Worm (Caenorhabditis elegans) whole organism, late embryonic: ENCODE data around the gene C28D4.18.
A peak's percentile ranks its signal among the peaks of the same experiment; 100 is the strongest.

Experiments
- C38D4.7 ChIP-seq: fragments of 200-800 bp; sonication (Bioruptor generic); optimal IDR thresholded peaks from 2 replicates; lab custom pipeline; 2018; ENCODE audit warnings: mild to moderate bottlenecking, missing genetic modification characterization, moderate library complexity, missing compliant biosample characterization
- K02D7.2 ChIP-seq: sonication (generic microtip); optimal IDR thresholded peaks from 2 replicates; lab custom pipeline; 2017; ENCODE audit warnings: mild to moderate bottlenecking, missing genetic modification characterization, missing compliant biosample characterization
- ceh-18 ChIP-seq: sonication (generic microtip); optimal IDR thresholded peaks from 2 replicates; lab custom pipeline; 2016; ENCODE audit warnings: missing genetic modification characterization, missing compliant biosample characterization
- ceh-19 ChIP-seq: fragments of 200-800 bp; sonication (Bioruptor generic); optimal IDR thresholded peaks from 2 replicates; lab custom pipeline; 2018; ENCODE audit warnings: mild to moderate bottlenecking, missing genetic modification characterization, missing compliant biosample characterization
- ceh-22 ChIP-seq: sonication (generic microtip); optimal IDR thresholded peaks from 2 replicates; lab custom pipeline; 2017; ENCODE audit warnings: missing biosample characterization, missing genetic modification characterization
- ceh-30 ChIP-seq: fragments of 150-350 bp; optimal IDR thresholded peaks from 2 replicates; lab custom pipeline; 2014; ENCODE audit warnings: missing biosample characterization, missing genetic modification characterization
- ceh-34 ChIP-seq: sonication (generic microtip); optimal IDR thresholded peaks from 2 replicates; lab custom pipeline; 2016; ENCODE audit warnings: mild to moderate bottlenecking, missing genetic modification characterization, missing compliant biosample characterization
- ceh-45 ChIP-seq: fragments of 200-800 bp; sonication (Bioruptor generic); IDR thresholded peaks from 2 replicates; pipeline ENCODE4 v1.3.6; 2022; ENCODE audit warnings: missing genetic modification reagents, missing genetic modification characterization, missing compliant biosample characterization
- ceh-48 ChIP-seq: sonication (generic microtip); optimal IDR thresholded peaks from 2 replicates; lab custom pipeline; 2016; ENCODE audit warnings: missing genetic modification characterization, inconsistent platforms, missing compliant biosample characterization
- dmd-4 ChIP-seq: sonication (generic microtip); optimal IDR thresholded peaks from 2 replicates; lab custom pipeline; 2016; ENCODE audit warnings: borderline replicate concordance, missing genetic modification characterization, missing compliant biosample characterization
- eyg-1 ChIP-seq: sonication (generic microtip); optimal IDR thresholded peaks from 2 replicates; lab custom pipeline; 2016; ENCODE audit warnings: missing genotype, missing genetic modification characterization, missing compliant biosample characterization
- fax-1 ChIP-seq: sonication (generic microtip); optimal IDR thresholded peaks from 2 replicates; lab custom pipeline; 2016; ENCODE audit warnings: missing genotype, missing genetic modification characterization, missing compliant biosample characterization
- hlh-6 ChIP-seq: sonication (generic microtip); optimal IDR thresholded peaks from 2 replicates; lab custom pipeline; 2016; ENCODE audit warnings: missing genotype, missing genetic modification characterization, missing compliant biosample characterization
- lin-11 ChIP-seq: fragments of 200-800 bp; sonication (Bioruptor generic); optimal IDR thresholded peaks from 2 replicates; lab custom pipeline; 2018; ENCODE audit warnings: mild to moderate bottlenecking, missing genetic modification characterization, missing compliant biosample characterization
- nfya-1 ChIP-seq: sonication (generic microtip); optimal IDR thresholded peaks from 2 replicates; lab custom pipeline; 2017; ENCODE audit warnings: missing genetic modification characterization, mild to moderate bottlenecking, missing compliant biosample characterization, antibody characterized with exemption, moderate library complexity
- npax-4 ChIP-seq: sonication (generic microtip); optimal IDR thresholded peaks from 2 replicates; lab custom pipeline; 2016; ENCODE audit warnings: missing genetic modification characterization, missing compliant biosample characterization
- odd-2 ChIP-seq: sonication (generic microtip); optimal IDR thresholded peaks from 2 replicates; lab custom pipeline; 2017; ENCODE audit warnings: antibody characterized with exemption, mild to moderate bottlenecking, missing genetic modification characterization, missing compliant biosample characterization
- pat-9 ChIP-seq: fragments of 200-800 bp; sonication (Bioruptor generic); optimal IDR thresholded peaks from 2 replicates; lab custom pipeline; 2018; ENCODE audit warnings: mild to moderate bottlenecking, missing genetic modification characterization, moderate library complexity, missing compliant biosample characterization
- pha-2 ChIP-seq: sonication (generic microtip); optimal IDR thresholded peaks from 2 replicates; lab custom pipeline; 2017; ENCODE audit warnings: mild to moderate bottlenecking, missing genetic modification characterization, missing compliant biosample characterization
- ref-2 ChIP-seq: sonication (generic microtip); optimal IDR thresholded peaks from 2 replicates; lab custom pipeline; 2016; ENCODE audit warnings: missing genetic modification characterization, missing compliant biosample characterization
- rnt-1 ChIP-seq: sonication (generic microtip); optimal IDR thresholded peaks from 2 replicates; lab custom pipeline; 2016; ENCODE audit warnings: missing genetic modification characterization, missing compliant biosample characterization
- sdc-2 ChIP-seq: sonication (generic microtip); optimal IDR thresholded peaks from 2 replicates; lab custom pipeline; 2016; ENCODE audit warnings: missing genotype, missing genetic modification characterization, missing compliant biosample characterization
- sox-2 ChIP-seq: fragments of 200-800 bp; sonication (Bioruptor generic); IDR thresholded peaks from 2 replicates; pipeline ENCODE4 v1.3.6; 2022; ENCODE audit warnings: missing genetic modification reagents, missing genetic modification characterization, missing compliant biosample characterization
- tbx-7 ChIP-seq: sonication (generic microtip); optimal IDR thresholded peaks from 2 replicates; lab custom pipeline; 2016; ENCODE audit warnings: missing genotype, missing genetic modification characterization, missing compliant biosample characterization
- ttx-3 ChIP-seq: sonication (generic microtip); optimal IDR thresholded peaks from 2 replicates; lab custom pipeline; 2016; ENCODE audit warnings: missing genetic modification reagents, missing genetic modification characterization, missing compliant biosample characterization
- unc-3 ChIP-seq, 2 experiments: fragments of 200-800 bp in 1 of 2; sonication (Bioruptor generic) in 1 of 2; sonication (generic microtip) in 1 of 2; conservative IDR thresholded peaks in 1 of 2; optimal IDR thresholded peaks in 1 of 2; 2 replicates each; pipeline versions ENCODE4 v1.3.6 to Lab custom; 2016 to 2022; ENCODE audit warnings: missing compliant biosample characterization in 2 of 2, missing genetic modification characterization in 2 of 2, missing genetic modification reagents in 1 of 2
- unc-42 ChIP-seq: sonication (generic microtip); optimal IDR thresholded peaks from 2 replicates; lab custom pipeline; 2016; ENCODE audit warnings: missing genotype, missing genetic modification characterization, missing compliant biosample characterization
- unc-55 ChIP-seq: sonication (generic microtip); optimal IDR thresholded peaks from 2 replicates; lab custom pipeline; 2017; ENCODE audit warnings: missing biosample characterization, missing genetic modification reagents, missing genetic modification characterization
- unc-86 ChIP-seq: sonication (generic microtip); optimal IDR thresholded peaks from 2 replicates; lab custom pipeline; 2016; ENCODE audit warnings: missing genetic modification characterization, missing compliant biosample characterization
- zip-5 ChIP-seq: sonication (generic microtip); optimal IDR thresholded peaks from 2 replicates; lab custom pipeline; 2016; ENCODE audit warnings: missing genetic modification characterization, missing compliant biosample characterization
- ztf-16 ChIP-seq: sonication (generic microtip); optimal IDR thresholded peaks from 2 replicates; lab custom pipeline; 2017; ENCODE audit warnings: missing genetic modification characterization, missing compliant biosample characterization

Gene C28D4.18

ce11 chrIV:9697869-9698268 lies 27.2 kb upstream of the C28D4.18 start:
- no peak for TF ChIP-seq ceh-30 (tag; lab: Kevin White, UChicago)
- TF ChIP-seq zip-5 (tag; lab: Kevin White, UChicago), result no peak
- TF ChIP-seq C38D4.7, result no peak
- no peak for TF ChIP-seq rnt-1 (tag; lab: Kevin White, UChicago)
- no peak for TF ChIP-seq lin-11 (tag; lab: Kevin White, UChicago)
- no peak for TF ChIP-seq unc-86
- TF ChIP-seq ref-2 (tag; lab: Kevin White, UChicago), result no peak
- TF ChIP-seq, all 69 proteins: peak for 0

ce11 chrIV:9699062-9699461 lies 26.0 kb upstream of the C28D4.18 start:
- TF ChIP-seq ceh-45 (GFP tag; lab: Robert Waterston, UW), result no peak
- TF ChIP-seq ceh-48 (tag; lab: Kevin White, UChicago), result no peak
- TF ChIP-seq rnt-1 (tag; lab: Kevin White, UChicago), result no peak

- no peak for TF ChIP-seq ceh-22 (tag; lab: Kevin White, UChicago)
- TF ChIP-seq ceh-18, result no peak
- TF ChIP-seq unc-42 (tag; lab: Kevin White, UChicago), result peak; percentile 11
- TF ChIP-seq unc-3 (GFP tag; conservative IDR thresholded peaks at IDR 0.05; lab: Robert Waterston, UW), result no peak
- TF ChIP-seq unc-3 (tag; optimal IDR thresholded peaks at IDR 0.05; lab: Kevin White, UChicago), result no peak
- no peak for TF ChIP-seq sox-2 (GFP tag; lab: Robert Waterston, UW)
- TF ChIP-seq eyg-1, result no peak
- TF ChIP-seq nfya-1 (tag; lab: Kevin White, UChicago), result peak; percentile 10
- no peak for TF ChIP-seq dmd-4
Observed at ce11 chrIV:9706704-9707197, 18.3 kb upstream of the C28D4.18 start, which contains the start of the genes dcaf-1 and dph-3. Gene dcaf-1 (minus strand): TSS chrIV:9706723. Gene dph-3 (plus strand): TSS chrIV:9707147.

DNA sequence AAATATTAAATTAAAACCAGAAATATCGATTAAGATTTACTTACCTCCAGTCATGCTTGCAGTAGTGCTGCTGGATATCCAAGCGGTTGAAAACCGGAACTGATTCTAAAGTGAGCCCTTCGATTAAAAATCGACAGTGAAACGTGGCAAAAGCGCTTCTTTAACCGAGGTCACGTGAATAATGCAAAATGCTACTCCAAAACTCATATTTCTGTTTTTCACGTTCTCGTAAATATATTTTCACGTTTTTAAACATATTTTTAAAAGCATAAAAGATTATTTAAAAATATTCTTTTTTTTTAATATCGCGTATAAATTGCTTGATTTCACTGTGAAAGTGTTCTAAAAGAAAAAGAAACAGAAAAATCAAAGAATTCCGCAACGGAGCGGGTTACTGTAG lies 15.9 kb upstream of the C28D4.18 start, which contains the start of gene ant-1.3:
Gene ant-1.3, minus strand, starts transcription at position 101 of the 400 bp plus-strand sequence.
- TF ChIP-seq zip-5 (tag; lab: Kevin White, UChicago) (no peak), fax-1 (tag; lab: Kevin White, UChicago) (no peak), odd-2 (tag; lab: Kevin White, UChicago) (no peak), sdc-2 (tag; lab: Kevin White, UChicago) (no peak), pha-2 (tag; lab: Kevin White, UChicago) (no peak), K02D7.2 (no peak), sox-2 (GFP tag; lab: Robert Waterston, UW) (no peak), ztf-16 (no peak), ttx-3 (tag; lab: Kevin White, UChicago) (no peak)

DNA sequence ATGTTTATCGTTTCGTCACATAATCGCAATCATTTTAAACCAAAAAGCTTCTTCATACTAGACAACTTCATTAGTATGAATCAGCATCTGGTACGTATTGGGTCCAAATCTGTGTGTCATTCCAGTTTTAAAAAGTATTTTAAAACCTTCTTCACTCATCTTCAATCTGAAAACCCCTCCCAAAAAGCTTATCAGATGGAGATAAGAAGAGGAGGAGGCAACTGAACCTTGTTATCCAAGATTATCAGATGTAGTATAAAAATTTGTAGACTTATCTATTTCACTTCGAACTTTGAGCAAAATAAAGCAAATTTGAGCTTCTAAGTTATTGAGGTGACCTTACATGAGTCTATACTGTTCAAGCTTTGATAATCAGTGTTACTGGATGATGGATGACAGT lies 15.2 kb upstream of the C28D4.18 start, which contains the start of gene nhr-38:
Gene nhr-38, plus strand, starts transcription at position 301 of the 400 bp plus-strand sequence.
- TF ChIP-seq ceh-19 (GFP tag; lab: Kevin White, UChicago), result no peak
- no peak for TF ChIP-seq ceh-34 (tag; lab: Kevin White, UChicago)
- TF ChIP-seq pat-9 (tag; lab: Kevin White, UChicago), result no peak
- TF ChIP-seq npax-4 (tag; lab: Kevin White, UChicago), result no peak
- no peak for TF ChIP-seq tbx-7 (tag; lab: Kevin White, UChicago)
- no peak for TF ChIP-seq ceh-30 (tag; lab: Kevin White, UChicago)
- no peak for TF ChIP-seq rnt-1 (tag; lab: Kevin White, UChicago)
- TF ChIP-seq pha-2 (tag; lab: Kevin White, UChicago), result no peak

DNA sequence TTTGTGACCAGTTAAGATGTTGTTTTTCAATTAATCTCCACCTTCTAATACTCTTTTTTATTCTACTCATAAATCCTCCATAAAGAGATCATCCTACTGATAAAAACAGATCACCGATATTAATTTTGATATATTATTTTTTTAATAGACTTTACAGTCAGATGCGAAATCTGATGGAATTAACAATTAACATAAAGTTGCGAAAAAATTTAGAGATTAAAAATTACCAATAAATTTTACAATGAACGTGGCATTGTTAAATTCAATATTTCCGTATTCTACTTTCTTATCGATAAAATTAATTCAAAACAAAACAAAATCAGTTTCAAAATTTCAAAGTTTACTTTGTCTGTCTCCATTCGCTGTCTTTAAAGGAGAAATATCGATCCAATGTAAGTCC lies 12.3 kb upstream of the C28D4.18 start, which contains the start of gene K01H12.4:
Gene K01H12.4, plus strand, starts transcription at position 301 of the 400 bp plus-strand sequence.
- no peak for TF ChIP-seq unc-55 (GFP tag; lab: Kevin White, UChicago)
- TF ChIP-seq ceh-30 (tag; lab: Kevin White, UChicago), result no peak
- TF ChIP-seq eyg-1, result no peak
- TF ChIP-seq hlh-6 (tag; lab: Kevin White, UChicago), result no peak
- no peak for TF ChIP-seq zip-5 (tag; lab: Kevin White, UChicago)
